Worm (Caenorhabditis elegans): ENCODE measurements around the gene nduv-2.
A peak's percentile ranks its signal among the peaks of the same experiment; 100 is the strongest.

The nduv-2 gene

ce11 chrV:13671911-13672639 lies 46.7 kb upstream of the nduv-2 start, which contains the start of the genes mip-2 and F58G11.4 (continued):
- no peak for TF ChIP-seq nfyb-1 (GFP tag; IDR thresholded peaks at IDR 0.05)
- no peak for TF ChIP-seq akir-1 (GFP tag; optimal IDR thresholded peaks at IDR 0.05)
- TF ChIP-seq xnd-1 (tag; optimal IDR thresholded peaks at IDR 0.05), result peak; percentile 58
- TF ChIP-seq hrde-1 (tag; optimal IDR thresholded peaks at IDR 0.05; ENCODE audit: borderline replicate concordance), result no peak
- no peak for TF ChIP-seq F49E8.2 (tag; optimal IDR thresholded peaks at IDR 0.05; ENCODE audit: insufficient read depth)
- no peak for TF ChIP-seq nhr-179 (tag; optimal IDR thresholded peaks at IDR 0.05)
- TF ChIP-seq madf-6 (GFP tag; IDR thresholded peaks at IDR 0.05), result peak; percentile 94
- peak; percentile 3 for TF ChIP-seq tbp1 (GFP tag; optimal IDR thresholded peaks at IDR 0.05)
- no peak for TF ChIP-seq ztf-26 (tag; optimal IDR thresholded peaks at IDR 0.05)
- TF ChIP-seq rcor-1 (GFP tag; IDR thresholded peaks at IDR 0.05), result peak; percentile 9; the same call in 1 of the 2 replicates
- no peak for TF ChIP-seq sptf-2 (GFP tag; optimal IDR thresholded peaks at IDR 0.05)
- TF ChIP-seq ceh-91 (GFP tag; IDR thresholded peaks at IDR 0.05), result peak; percentile 81
- no peak for TF ChIP-seq dpff-1 (tag; optimal IDR thresholded peaks at IDR 0.05)
- no peak for TF ChIP-seq mxl-1 (tag; optimal IDR thresholded peaks at IDR 0.05)
- TF ChIP-seq repo-1 (tag; optimal IDR thresholded peaks at IDR 0.05), result no peak
- no peak for TF ChIP-seq lin-35 (GFP tag; optimal IDR thresholded peaks at IDR 0.05)
- no peak for TF ChIP-seq bed-2 (GFP tag; IDR thresholded peaks at IDR 0.05)
- TF ChIP-seq aptf-3 (GFP tag; IDR thresholded peaks at IDR 0.05), result no peak
- TF ChIP-seq attf-3 (GFP tag; conservative IDR thresholded peaks at IDR 0.05), result no peak
- no peak for TF ChIP-seq F22D6.2 (tag; optimal IDR thresholded peaks at IDR 0.05)
- TF ChIP-seq Y79H2A.3 (GFP tag; conservative IDR thresholded peaks at IDR 0.05), result no peak

- TF ChIP-seq madf-8 (GFP tag; conservative IDR thresholded peaks at IDR 0.05) (peak; percentile 34; the same call in 1 of the 2 replicates), snpc-1.1 (tag; optimal IDR thresholded peaks at IDR 0.05; ENCODE audit: insufficient read depth) (peak; percentile 27), F33H1.4 (GFP tag; IDR thresholded peaks at IDR 0.05) (0 out of 2 replicates have a peak, but pooled peaks have one; percentile 13), F22D6.2 (tag; optimal IDR thresholded peaks at IDR 0.05) (no peak), ceh-79 (tag; optimal IDR thresholded peaks at IDR 0.05) (no peak), rcor-1 (GFP tag; IDR thresholded peaks at IDR 0.05) (peak; percentile 59), snpc-3.4 (tag; optimal IDR thresholded peaks at IDR 0.05) (peak; percentile 83), aptf-2 (GFP tag; conservative IDR thresholded peaks at IDR 0.05) (no peak), D2030.7 (GFP tag; IDR thresholded peaks at IDR 0.05) (no peak), athp-1 (tag; optimal IDR thresholded peaks at IDR 0.05) (peak; percentile 64), Y56A3A.18 (GFP tag; IDR thresholded peaks at IDR 0.05) (peak; percentile 77), snpc-4 (GFP tag; optimal IDR thresholded peaks at IDR 0.05) (no peak), snpc-4 (tag; optimal IDR thresholded peaks at IDR 0.05) (peak in 1 of 4 experiments; percentile 34), B0336.3 (GFP tag; IDR thresholded peaks at IDR 0.05) (peak; percentile 12; the same call in 1 of the 2 replicates), ztf-3 (GFP tag; optimal IDR thresholded peaks at IDR 0.05) (no peak), ceh-27 (GFP tag; optimal IDR thresholded peaks at IDR 0.05) (no peak), lin-35 (GFP tag; optimal IDR thresholded peaks at IDR 0.05) (peak in 2 of 3 experiments; percentile 6 to 45), ztf-18 (tag; optimal IDR thresholded peaks at IDR 0.05) (peak; percentile 24), efl-1 (GFP tag; optimal IDR thresholded peaks at IDR 0.05) (no peak), Y67H2A.10 (GFP tag; conservative IDR thresholded peaks at IDR 0.05) (no peak), lin-26 (GFP tag; IDR thresholded peaks at IDR 0.05) (peak; percentile 76), gei-17 (GFP tag; optimal IDR thresholded peaks at IDR 0.05) (no peak), Y95B8A.8 (GFP tag; IDR thresholded peaks at IDR 0.05) (peak; percentile 73), bed-2 (GFP tag; IDR thresholded peaks at IDR 0.05) (no peak), tbp1 (GFP tag; optimal IDR thresholded peaks at IDR 0.05) (peak; percentile 45), nhr-120 (GFP tag; IDR thresholded peaks at IDR 0.05) (no peak), repo-1 (tag; optimal IDR thresholded peaks at IDR 0.05) (no peak), T26A5.8 (tag; optimal IDR thresholded peaks at IDR 0.05) (peak; percentile 4), F10E7.11 (tag; optimal IDR thresholded peaks at IDR 0.05) (peak; percentile 68), xnd-1 (tag; optimal IDR thresholded peaks at IDR 0.05) (peak; percentile 23), attf-6 (GFP tag; IDR thresholded peaks at IDR 0.05) (peak; percentile 25; the same call in 1 of the 2 replicates), madf-3 (GFP tag; IDR thresholded peaks at IDR 0.05) (0 out of 2 replicates have a peak, but pooled peaks have one; percentile 72)
These were observed 43.8 kb upstream of the nduv-2 start for ce11 chrV:13669170-13669569.

Measured in whole organism, young adult.